Worm (Caenorhabditis elegans) whole organism, L1 larva: ENCODE measurements around the gene Y22D7AL.9.

Experiments used
- C16A3.4 ChIP-seq: fragments of 150-350 bp; optimal IDR thresholded peaks from 2 replicates; lab custom pipeline; 2014; ENCODE audit warnings: missing biosample characterization, missing genetic modification characterization
- ceh-82 ChIP-seq, 3 experiments: fragments of 150-350 bp in 1 of 3; sonication (generic microtip) in 2 of 3; optimal IDR thresholded peaks; 2 replicates each; lab custom pipeline; 2014 to 2017; ENCODE audit warnings: missing biosample characterization in 3 of 3, missing genetic modification characterization in 3 of 3
- elt-3 ChIP-seq, 6 experiments: fragments of 150-350 bp in 1 of 6; sonication (generic microtip); optimal IDR thresholded peaks; 2 replicates each; lab custom pipeline; 2017 to 2018; ENCODE audit warnings: missing biosample characterization in 6 of 6, missing genetic modification characterization in 6 of 6, inconsistent platforms in 1 of 6
- lin-15B ChIP-seq: fragments of 150-350 bp; sonication (generic microtip); optimal IDR thresholded peaks from 3 replicates; lab custom pipeline; 2014; ENCODE audit warnings: missing biosample characterization, missing genetic modification characterization
- unc-130 ChIP-seq: fragments of 150-350 bp; optimal IDR thresholded peaks from 2 replicates; lab custom pipeline; 2017; ENCODE audit warnings: missing biosample characterization, missing genetic modification characterization, inconsistent platforms

DNA sequence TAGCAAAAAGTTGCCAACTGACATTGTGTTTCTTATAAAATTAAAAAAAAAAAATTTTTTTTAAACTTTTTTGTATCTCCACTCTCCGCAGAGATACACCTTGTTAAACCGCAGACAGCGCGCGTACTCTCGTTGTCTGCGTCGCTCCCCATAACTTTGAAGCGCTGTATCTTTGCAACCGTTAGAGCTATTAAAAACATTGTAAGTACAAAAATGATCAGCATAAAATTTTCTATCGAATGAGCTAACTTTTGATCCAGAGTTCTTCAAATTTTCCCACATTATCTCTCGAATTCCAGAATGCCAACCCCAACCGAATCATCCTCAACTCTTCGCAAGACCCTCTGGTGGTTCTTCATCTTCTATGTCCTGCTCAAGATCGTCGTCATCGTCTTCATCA, 38.3 kb upstream of the Y22D7AL.9 start, which contains the start of gene Y22D7AL.1:
- TF ChIP-seq lin-15B (tag; lab: Kevin White, UChicago) (no peak), ceh-82 (tag; optimal IDR thresholded peaks at IDR 0.05; lab: Kevin White, UChicago) (no peak), elt-3 (tag; optimal IDR thresholded peaks at IDR 0.05; lab: Kevin White, UChicago) (no peak), C16A3.4 (tag; lab: Kevin White, UChicago) (no peak), unc-130 (tag; lab: Kevin White, UChicago) (no peak)
